Fruit fly (Drosophila melanogaster) whole organism, pupa: ENCODE data around the gene CG2162.

Source experiments
- CG10348 ChIP-seq: fragments of 200-800 bp; sonication (Bioruptor generic); IDR thresholded peaks from 2 replicates; pipeline ENCODE4 v1.3.6; 2022; ENCODE audit warnings: missing biosample characterization, missing genetic modification characterization
- CG12605 ChIP-seq: fragments of 200-800 bp; sonication (Bioruptor generic); IDR thresholded peaks from 2 replicates; pipeline ENCODE4 v1.3.6; 2022; ENCODE audit warnings: missing biosample characterization, missing genetic modification characterization
- CG13204 ChIP-seq: fragments of 200-800 bp; sonication (Bioruptor generic); optimal IDR thresholded peaks from 2 replicates; lab custom pipeline; 2018; ENCODE audit warnings: missing biosample characterization, mild to moderate bottlenecking, missing genetic modification characterization, moderate library complexity
- CG14655 ChIP-seq: fragments of 200-800 bp; sonication (Bioruptor generic); optimal IDR thresholded peaks from 3 replicates; lab custom pipeline; 2017; ENCODE audit warnings: mild to moderate bottlenecking, missing biosample characterization, missing genetic modification reagents, missing genetic modification characterization
- CG15710 ChIP-seq: fragments of 200-800 bp; sonication (Bioruptor generic); optimal IDR thresholded peaks from 2 replicates; lab custom pipeline; 2018; ENCODE audit warnings: missing biosample characterization, mild to moderate bottlenecking, missing genetic modification characterization, moderate library complexity
- CG17806 ChIP-seq: fragments of 200-800 bp; sonication (Bioruptor generic); optimal IDR thresholded peaks from 2 replicates; lab custom pipeline; 2018; ENCODE audit warnings: missing biosample characterization, mild to moderate bottlenecking, missing genetic modification characterization, moderate library complexity
- CG32121 ChIP-seq: fragments of 200-800 bp; sonication (Bioruptor generic); IDR thresholded peaks from 2 replicates; pipeline ENCODE4 v1.3.6; 2022; ENCODE audit warnings: missing biosample characterization, missing genetic modification characterization
- CG34367 ChIP-seq: fragments of 200-800 bp; sonication (Bioruptor generic); optimal IDR thresholded peaks from 2 replicates; lab custom pipeline; 2018; ENCODE audit warnings: missing biosample characterization, mild to moderate bottlenecking, missing genetic modification characterization
- CG4496 ChIP-seq: fragments of 200-800 bp; sonication (Bioruptor generic); IDR thresholded peaks from 3 replicates; pipeline ENCODE4 v1.3.6; 2022; ENCODE audit warnings: missing biosample characterization, missing genetic modification characterization
- CG8159 ChIP-seq: fragments of 200-800 bp; sonication (Bioruptor generic); optimal IDR thresholded peaks from 3 replicates; lab custom pipeline; 2018; ENCODE audit warnings: missing biosample characterization, mild to moderate bottlenecking, missing genetic modification characterization, moderate library complexity
- CG8301 ChIP-seq: fragments of 200-800 bp; sonication (Bioruptor generic); optimal IDR thresholded peaks from 2 replicates; lab custom pipeline; 2018; ENCODE audit warnings: missing biosample characterization, mild to moderate bottlenecking, missing genetic modification characterization
- CG9948 ChIP-seq: fragments of 200-800 bp; sonication (Bioruptor generic); optimal IDR thresholded peaks from 2 replicates; lab custom pipeline; 2018; ENCODE audit warnings: missing biosample characterization, mild to moderate bottlenecking, missing genetic modification characterization, moderate library complexity
- D1 ChIP-seq: fragments of 200-800 bp; sonication (Bioruptor generic); optimal IDR thresholded peaks from 2 replicates; lab custom pipeline; 2018; ENCODE audit warnings: missing biosample characterization, mild to moderate bottlenecking, missing genetic modification characterization, moderate library complexity
- EcR ChIP-seq: fragments of 200-800 bp; sonication (Bioruptor generic); optimal IDR thresholded peaks from 3 replicates; lab custom pipeline; 2019; ENCODE audit warnings: missing biosample characterization, missing genetic modification characterization, mild to moderate bottlenecking, moderate library complexity, missing genetic modification reagents
- Ets98B ChIP-seq: fragments of 200-800 bp; sonication (Bioruptor generic); IDR thresholded peaks from 2 replicates; pipeline ENCODE4 v1.3.6; 2022; ENCODE audit warnings: missing biosample characterization, missing genetic modification characterization
- Pif1A ChIP-seq: fragments of 200-800 bp; sonication (Bioruptor generic); optimal IDR thresholded peaks from 3 replicates; lab custom pipeline; 2016; ENCODE audit warnings: missing biosample characterization, missing genetic modification characterization
- Pif1B ChIP-seq: fragments of 200-800 bp; sonication (Bioruptor generic); optimal IDR thresholded peaks from 3 replicates; lab custom pipeline; 2016; ENCODE audit warnings: missing biosample characterization, missing genetic modification characterization
- Snoo ChIP-seq: fragments of 200-800 bp; sonication (Bioruptor generic); optimal IDR thresholded peaks from 3 replicates; lab custom pipeline; 2017; ENCODE audit warnings: missing biosample characterization, mild to moderate bottlenecking, missing genetic modification characterization, inconsistent platforms
- fd96Ca ChIP-seq: fragments of 200-800 bp; sonication (Bioruptor generic); IDR thresholded peaks from 3 replicates; pipeline ENCODE4 v1.3.6; 2022; ENCODE audit warnings: missing biosample characterization, missing genetic modification characterization
- gl ChIP-seq: fragments of 200-800 bp; sonication (Bioruptor generic); optimal IDR thresholded peaks from 2 replicates; lab custom pipeline; 2018; ENCODE audit warnings: missing biosample characterization, mild to moderate bottlenecking, missing genetic modification characterization
- rn ChIP-seq: fragments of 200-800 bp; sonication (Bioruptor generic); IDR thresholded peaks from 2 replicates; pipeline ENCODE4 v1.3.6; 2022; ENCODE audit warnings: missing biosample characterization, missing genetic modification characterization

Gene CG2162

dm6 chr3L:3076954-3077353, 42.0 kb downstream of the CG2162 start:
- no peak for TF ChIP-seq CG13204 (GFP tag; lab: Kevin White, UChicago)
- TF ChIP-seq Ets98B (GFP tag; lab: Robert Waterston, UW) = no peak
- TF ChIP-seq CG32121 (GFP tag; lab: Robert Waterston, UW) = no peak; the same call in 1 of the 2 replicates
- no peak for TF ChIP-seq D1 (tag; lab: Kevin White, UChicago)
- no peak for TF ChIP-seq Snoo

DNA sequence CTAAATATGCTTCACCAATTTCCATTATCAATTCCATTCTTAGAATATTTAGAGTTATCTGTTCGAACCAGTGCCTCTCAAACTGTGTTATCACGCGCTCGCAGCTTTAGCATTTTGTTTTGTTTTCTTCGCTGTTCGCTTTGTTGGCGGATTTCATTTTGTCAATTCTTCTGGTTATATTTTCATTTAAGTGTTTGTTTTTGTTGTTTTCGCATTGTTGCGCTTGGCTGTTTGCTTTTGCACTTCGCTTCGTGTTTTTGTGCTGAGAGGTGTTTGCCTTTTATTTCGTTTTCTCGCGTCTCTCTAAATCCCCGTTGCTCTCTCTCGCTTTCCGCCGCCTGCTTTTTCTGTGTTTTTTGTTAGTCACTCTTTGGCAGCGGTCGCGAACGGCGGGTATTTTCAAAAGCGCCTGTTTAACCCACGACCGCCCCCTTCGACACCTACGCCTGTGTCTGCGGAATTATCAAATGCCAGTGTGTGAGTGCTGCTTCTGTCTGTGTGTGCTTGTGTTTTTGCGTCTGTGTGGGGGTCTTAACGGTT, 42.6 kb downstream of the CG2162 start:
- TF ChIP-seq CG13204 (GFP tag; lab: Kevin White, UChicago) (peak; percentile 91), Ets98B (GFP tag; lab: Robert Waterston, UW) (peak; percentile 78), Pif1B (GFP tag; lab: Kevin White, UChicago) (peak; percentile 42), CG17806 (tag; lab: Kevin White, UChicago) (peak; percentile 23), Pif1A (GFP tag; lab: Kevin White, UChicago) (peak; percentile 58), EcR (GFP tag; lab: Kevin White, UChicago) (peak; percentile 57), rn (GFP tag; lab: Robert Waterston, UW) (peak; percentile 6; the same call in 1 of the 2 replicates), D1 (tag; lab: Kevin White, UChicago) (peak; percentile 4), gl (peak; percentile 50), CG8301 (tag; lab: Kevin White, UChicago) (peak; percentile 16), CG12605 (GFP tag; lab: Robert Waterston, UW) (peak; percentile 92), CG32121 (GFP tag; lab: Robert Waterston, UW) (peak; percentile 64; the same call in 1 of the 2 replicates), CG14655 (peak; percentile 27), Snoo (peak; percentile 27), CG9948 (tag; lab: Kevin White, UChicago) (peak; percentile 9), CG34367 (tag; lab: Kevin White, UChicago) (peak; percentile 65), fd96Ca (GFP tag; lab: Robert Waterston, UW) (peak; percentile 74), CG15710 (tag; lab: Kevin White, UChicago) (peak; percentile 65), CG8159 (tag; lab: Kevin White, UChicago) (peak; percentile 31), CG4496 (GFP tag; lab: Robert Waterston, UW) (peak; percentile 81), CG10348 (no peak)

DNA sequence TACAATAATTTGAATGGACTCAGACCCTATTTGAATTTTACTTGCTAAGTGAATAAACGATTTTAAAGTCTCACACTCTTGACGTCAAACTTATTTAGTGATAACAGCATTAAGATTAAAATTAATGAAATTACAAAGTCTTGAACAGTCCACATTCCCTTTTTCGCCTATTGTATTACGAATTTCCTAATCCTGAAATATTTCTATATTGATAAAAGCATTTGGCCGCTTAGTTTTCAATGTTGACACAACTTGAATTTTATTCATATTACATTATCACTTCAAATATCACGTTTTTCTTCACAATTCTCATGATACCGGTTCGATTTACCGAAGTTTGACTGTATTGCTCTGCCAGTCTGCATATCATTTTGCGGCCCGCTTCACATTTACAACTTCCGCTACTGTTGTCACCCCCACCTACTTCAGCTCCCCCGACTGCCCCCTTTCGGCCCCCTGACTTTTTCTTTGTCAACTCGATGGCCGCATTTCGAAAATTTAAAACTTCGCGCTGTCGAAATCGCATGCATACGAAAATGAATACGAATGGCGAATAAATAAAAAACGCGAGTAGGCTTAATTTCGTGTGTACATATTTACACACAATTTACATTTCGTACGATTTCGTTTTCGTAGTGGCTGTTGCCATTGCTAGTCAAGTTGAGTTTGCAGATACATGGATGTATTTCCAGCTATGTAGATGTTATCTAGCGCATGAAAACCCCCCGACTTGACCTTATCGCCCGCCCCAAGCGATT, 43.6 kb downstream of the CG2162 start:
- TF ChIP-seq Snoo = peak; percentile 46
- peak; percentile 12 for TF ChIP-seq Pif1A (GFP tag; lab: Kevin White, UChicago)
- TF ChIP-seq CG13204 (GFP tag; lab: Kevin White, UChicago) = no peak
- TF ChIP-seq CG15710 (tag; lab: Kevin White, UChicago) = peak; percentile 47
- TF ChIP-seq CG17806 (tag; lab: Kevin White, UChicago) = peak; percentile 16
- TF ChIP-seq CG8159 (tag; lab: Kevin White, UChicago) = peak; percentile 55
- peak; percentile 28 for TF ChIP-seq CG9948 (tag; lab: Kevin White, UChicago)
- no peak for TF ChIP-seq CG10348
- no peak for TF ChIP-seq Ets98B (GFP tag; lab: Robert Waterston, UW)
- TF ChIP-seq CG8301 (tag; lab: Kevin White, UChicago) = peak; percentile 56
- peak; percentile 32 for TF ChIP-seq CG14655

DNA sequence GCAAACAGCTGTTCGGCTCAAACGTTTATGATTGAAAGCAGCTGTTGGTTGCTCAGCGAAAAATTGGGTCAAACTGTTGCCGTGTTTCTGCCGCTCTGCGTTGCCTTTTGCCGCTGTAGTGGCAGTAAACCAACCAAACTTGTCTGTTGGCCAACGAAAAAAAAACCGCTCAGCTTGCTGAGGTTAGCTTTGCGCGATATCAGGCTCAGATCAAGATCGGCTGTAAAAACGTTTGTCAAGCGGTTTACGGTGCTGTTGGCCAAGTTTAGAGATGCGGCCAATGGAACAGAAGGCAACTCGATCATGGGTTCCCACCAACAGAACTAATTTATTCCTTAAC, 44.1 kb downstream of the CG2162 start:
- no peak for TF ChIP-seq fd96Ca (GFP tag; lab: Robert Waterston, UW)

- TF ChIP-seq Pif1A (GFP tag; lab: Kevin White, UChicago) = no peak
- peak; percentile 30 for TF ChIP-seq CG8301 (tag; lab: Kevin White, UChicago)
- TF ChIP-seq CG15710 (tag; lab: Kevin White, UChicago) = peak; percentile 42
- TF ChIP-seq Snoo = no peak
- no peak for TF ChIP-seq CG34367 (tag; lab: Kevin White, UChicago)
- no peak for TF ChIP-seq gl
- peak; percentile 7; the same call in 1 of the 3 replicates for TF ChIP-seq fd96Ca (GFP tag; lab: Robert Waterston, UW)
- peak; percentile 4; the same call in 1 of the 2 replicates for TF ChIP-seq rn (GFP tag; lab: Robert Waterston, UW)
- TF ChIP-seq CG12605 (GFP tag; lab: Robert Waterston, UW) = peak; percentile 42
- peak; percentile 41 for TF ChIP-seq CG9948 (tag; lab: Kevin White, UChicago)
- peak; percentile 59 for TF ChIP-seq CG32121 (GFP tag; lab: Robert Waterston, UW)
- TF ChIP-seq CG4496 (GFP tag; lab: Robert Waterston, UW) = peak; percentile 79; the same call in 2 of the 3 replicates
- TF ChIP-seq CG14655 = peak; percentile 40
- TF ChIP-seq EcR (GFP tag; lab: Kevin White, UChicago) = peak; percentile 52
- TF ChIP-seq CG10348 = no peak
- TF ChIP-seq Ets98B (GFP tag; lab: Robert Waterston, UW) = peak; percentile 12; the same call in 1 of the 2 replicates
- TF ChIP-seq CG8159 (tag; lab: Kevin White, UChicago) = peak; percentile 46
- no peak for TF ChIP-seq D1 (tag; lab: Kevin White, UChicago)
- no peak for TF ChIP-seq CG13204 (GFP tag; lab: Kevin White, UChicago)
- peak; percentile 30 for TF ChIP-seq CG17806 (tag; lab: Kevin White, UChicago)
- TF ChIP-seq Pif1B (GFP tag; lab: Kevin White, UChicago) = no peak
Observed at dm6 chr3L:3080084-3080994, 45.3 kb downstream of the CG2162 start.
